Fruit fly (Drosophila melanogaster): ENCODE data around the gene CG3165.
A peak's percentile ranks its signal among the peaks of the same experiment; 100 is the strongest.

Gene CG3165

DNA sequence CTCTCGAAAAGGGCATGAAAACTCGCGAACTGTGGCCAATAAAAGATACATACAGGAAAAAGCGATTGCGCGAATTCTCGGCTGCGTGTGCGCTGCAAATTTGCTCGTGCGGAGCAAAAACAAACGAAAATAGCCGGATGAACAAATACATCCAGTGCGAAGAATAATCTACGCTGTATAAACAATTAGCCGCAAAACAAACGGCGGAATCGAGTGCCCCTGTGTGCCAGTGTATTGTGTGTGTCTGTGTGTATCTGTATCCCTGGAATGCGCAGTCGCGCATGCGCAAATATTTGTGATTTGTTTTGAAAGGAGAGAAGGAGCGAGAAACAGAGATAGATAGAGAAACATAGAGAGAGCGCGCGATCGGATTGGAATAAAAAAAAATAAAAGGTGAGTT is 22.7 kb downstream of the CG3165 start:
- TF ChIP-seq pan (optimal IDR thresholded peaks at IDR 0.05) (no peak), usp (GFP tag; optimal IDR thresholded peaks at IDR 0.05) (no peak), CG9705 (GFP tag; optimal IDR thresholded peaks at IDR 0.05) (no peak), fru (GFP tag; optimal IDR thresholded peaks at IDR 0.05) (no peak), CG32264 (GFP tag; optimal IDR thresholded peaks at IDR 0.05) (no peak)

- TF ChIP-seq HLH106 (tag; optimal IDR thresholded peaks at IDR 0.05) (no peak), Dif (GFP tag; optimal IDR thresholded peaks at IDR 0.05; ENCODE audit: partially characterized antibody) (no peak), fru (GFP tag; optimal IDR thresholded peaks at IDR 0.05) (no peak), N (GFP tag; optimal IDR thresholded peaks at IDR 0.05) (no peak)
Observed at dm6 chr2L:3000517-3000934, 23.6 kb downstream of the CG3165 start.

- TF ChIP-seq psq (GFP tag; optimal IDR thresholded peaks at IDR 0.05) (no peak), woc (GFP tag; optimal IDR thresholded peaks at IDR 0.05) (no peak), lola (GFP tag; optimal IDR thresholded peaks at IDR 0.05) (no peak), Dfd (GFP tag; optimal IDR thresholded peaks at IDR 0.05) (no peak), GATAd (GFP tag; optimal IDR thresholded peaks at IDR 0.05) (no peak), CrebA (GFP tag; optimal IDR thresholded peaks at IDR 0.05; ENCODE audit: borderline replicate concordance) (no peak), Hr83 (GFP tag; optimal IDR thresholded peaks at IDR 0.05; ENCODE audit: poor library complexity, severe bottlenecking) (no peak), Mio (GFP tag; optimal IDR thresholded peaks at IDR 0.05) (no peak), foxo (GFP tag; optimal IDR thresholded peaks at IDR 0.05) (no peak), Rel (GFP tag; optimal IDR thresholded peaks at IDR 0.05) (no peak), Rel (tag; optimal IDR thresholded peaks at IDR 0.05) (no peak), br (GFP tag; optimal IDR thresholded peaks at IDR 0.05) (no peak)
Observed at dm6 chr2L:3001953-3002352, 25.0 kb downstream of the CG3165 start.

- TF ChIP-seq rgr (GFP tag; optimal IDR thresholded peaks at IDR 0.05) (no peak), Abd-B (GFP tag; optimal IDR thresholded peaks at IDR 0.05) (no peak), Rel (GFP tag; optimal IDR thresholded peaks at IDR 0.05) (no peak), Rel (tag; optimal IDR thresholded peaks at IDR 0.05) (no peak), brk (GFP tag; optimal IDR thresholded peaks at IDR 0.05) (no peak), Vsx2 (GFP tag; optimal IDR thresholded peaks at IDR 0.05; ENCODE audit: partially characterized antibody) (no peak), Dif (GFP tag; optimal IDR thresholded peaks at IDR 0.05; ENCODE audit: partially characterized antibody) (no peak), woc (GFP tag; optimal IDR thresholded peaks at IDR 0.05) (no peak), Myc (optimal IDR thresholded peaks at IDR 0.05) (no peak), foxo (GFP tag; optimal IDR thresholded peaks at IDR 0.05) (no peak), Dfd (GFP tag; optimal IDR thresholded peaks at IDR 0.05) (no peak), psq (GFP tag; optimal IDR thresholded peaks at IDR 0.05) (no peak)
Observed at dm6 chr2L:3003399-3003798, 26.5 kb downstream of the CG3165 start.

DNA sequence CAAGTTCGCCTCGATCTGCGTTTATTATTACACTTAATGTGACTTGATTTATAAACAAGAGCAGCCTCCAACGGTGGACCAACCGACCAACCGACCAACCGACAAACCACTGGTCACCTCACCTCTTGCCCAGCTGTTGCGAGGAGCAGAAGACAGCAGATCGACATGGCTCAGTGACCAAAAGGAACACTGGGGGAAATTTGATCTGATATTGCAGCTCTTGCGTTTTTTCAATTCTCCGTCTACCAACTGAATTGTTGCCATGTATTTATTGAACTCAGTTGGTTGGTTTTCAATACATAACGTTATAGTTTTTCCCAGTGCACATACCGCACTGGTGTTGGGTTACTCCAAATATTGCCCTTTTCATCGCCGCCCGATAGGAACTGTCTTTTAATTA is 27.7 kb downstream of the CG3165 start:
- TF ChIP-seq fru (GFP tag; optimal IDR thresholded peaks at IDR 0.05) (peak; percentile 62), N (GFP tag; optimal IDR thresholded peaks at IDR 0.05) (no peak), HLH106 (tag; optimal IDR thresholded peaks at IDR 0.05) (peak; percentile 47), woc (GFP tag; optimal IDR thresholded peaks at IDR 0.05) (peak; percentile 10), lola (GFP tag; optimal IDR thresholded peaks at IDR 0.05) (no peak), psq (GFP tag; optimal IDR thresholded peaks at IDR 0.05) (peak; percentile 31), OdsH (GFP tag; optimal IDR thresholded peaks at IDR 0.05) (peak; percentile 2), foxo (GFP tag; optimal IDR thresholded peaks at IDR 0.05) (peak in 1 of 2 experiments; percentile 64), Hnf4 (GFP tag; optimal IDR thresholded peaks at IDR 0.05) (peak; percentile 21), usp (GFP tag; optimal IDR thresholded peaks at IDR 0.05) (no peak), Abd-B (GFP tag; optimal IDR thresholded peaks at IDR 0.05) (no peak), rgr (GFP tag; optimal IDR thresholded peaks at IDR 0.05) (peak; percentile 31), brk (GFP tag; optimal IDR thresholded peaks at IDR 0.05) (no peak), jim (GFP tag; optimal IDR thresholded peaks at IDR 0.05) (no peak), br (GFP tag; optimal IDR thresholded peaks at IDR 0.05) (peak; percentile 63), Sp1 (GFP tag; optimal IDR thresholded peaks at IDR 0.05) (peak; percentile 36), dl (GFP tag; optimal IDR thresholded peaks at IDR 0.05; ENCODE audit: insufficient read depth in 1 of 2, partially characterized antibody in 2 of 2) (no peak), ey (GFP tag; optimal IDR thresholded peaks at IDR 0.05) (peak; percentile 22), CG32264 (GFP tag; optimal IDR thresholded peaks at IDR 0.05) (no peak), sv (GFP tag; optimal IDR thresholded peaks at IDR 0.05) (no peak), Hr83 (GFP tag; optimal IDR thresholded peaks at IDR 0.05; ENCODE audit: poor library complexity, severe bottlenecking) (no peak), Rel (GFP tag; optimal IDR thresholded peaks at IDR 0.05) (no peak), Rel (tag; optimal IDR thresholded peaks at IDR 0.05) (no peak), h (GFP tag; optimal IDR thresholded peaks at IDR 0.05) (peak; percentile 37), dmrt93B (GFP tag; optimal IDR thresholded peaks at IDR 0.05) (no peak)

All from whole organism, wandering third instar larva.